Worm (Caenorhabditis elegans): Measurements from ENCODE around the gene Y39G8B.10.
A peak's percentile ranks its signal among the peaks of the same experiment; 100 is the strongest.

Y39G8B.10 gene

DNA sequence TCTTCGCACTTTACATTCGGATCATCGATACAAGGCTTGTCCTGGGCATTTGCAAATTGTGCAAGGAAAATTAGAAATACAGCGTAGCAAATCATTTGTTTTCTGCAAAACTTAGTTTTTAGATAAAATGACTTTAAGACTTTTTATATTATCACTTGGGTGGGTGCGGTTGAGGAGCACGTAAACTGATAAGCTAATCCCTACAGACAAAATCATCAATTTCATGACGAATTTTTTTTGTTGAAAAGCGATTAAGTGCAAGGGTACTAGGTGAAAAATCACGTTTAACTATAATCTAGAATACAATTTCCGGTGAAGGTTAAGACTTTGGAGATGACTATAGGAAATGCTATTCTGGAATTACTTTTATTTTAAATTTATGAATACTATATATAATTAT lies 14.6 kb upstream of the Y39G8B.10 start, which contains the start of gene F01D5.1:
TSS of gene F01D5.1 (minus strand) at position 105 of the 400 bp plus-strand sequence.
- TF ChIP-seq nhr-237 (tag; optimal IDR thresholded peaks at IDR 0.05) (no peak), elt-1 (tag; optimal IDR thresholded peaks at IDR 0.05; ENCODE audit: borderline replicate concordance, insufficient read depth) (no peak), tbx-8 (GFP tag; optimal IDR thresholded peaks at IDR 0.05) (no peak), mab-5 (tag; optimal IDR thresholded peaks at IDR 0.05) (no peak), mls-2 (tag; optimal IDR thresholded peaks at IDR 0.05) (no peak), lin-13 (tag; optimal IDR thresholded peaks at IDR 0.05) (no peak)

DNA sequence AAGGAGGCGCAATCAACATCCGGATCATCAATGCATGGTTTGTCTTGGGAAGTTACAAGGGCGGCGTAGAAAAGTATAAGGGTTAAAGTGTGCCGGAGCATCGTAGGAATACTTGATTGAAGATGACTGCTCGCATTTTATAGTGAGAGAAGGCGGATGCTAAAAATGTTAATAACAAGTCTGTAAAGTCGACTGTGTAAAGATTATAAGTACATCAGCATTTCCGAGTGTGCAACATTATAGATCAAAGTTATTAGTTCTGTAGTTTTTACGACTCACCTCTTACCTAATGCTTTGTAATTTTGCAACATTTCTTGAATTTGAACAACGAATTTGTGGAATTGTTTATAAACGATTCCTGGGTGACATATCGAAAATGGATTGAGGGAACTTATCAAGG lies 12.0 kb upstream of the Y39G8B.10 start, which contains the start of gene Y39G8B.7:
TSS of gene Y39G8B.7 (minus strand) at position 101 of the 400 bp plus-strand sequence.
- TF ChIP-seq nhr-76 (tag; optimal IDR thresholded peaks at IDR 0.05) (no peak), flh-1 (GFP tag; optimal IDR thresholded peaks at IDR 0.05) (no peak), unc-39 (tag; optimal IDR thresholded peaks at IDR 0.05) (no peak), mep-1 (tag; optimal IDR thresholded peaks at IDR 0.05) (no peak), nhr-28 (tag; optimal IDR thresholded peaks at IDR 0.05) (no peak), lsy-2 (tag; optimal IDR thresholded peaks at IDR 0.05) (no peak), snpc-4 (tag; optimal IDR thresholded peaks at IDR 0.05) (no peak), elt-1 (tag; optimal IDR thresholded peaks at IDR 0.05; ENCODE audit: borderline replicate concordance, insufficient read depth) (no peak), drap-1 (GFP tag; optimal IDR thresholded peaks at IDR 0.05) (no peak), nhr-12 (tag; optimal IDR thresholded peaks at IDR 0.05) (no peak)

DNA sequence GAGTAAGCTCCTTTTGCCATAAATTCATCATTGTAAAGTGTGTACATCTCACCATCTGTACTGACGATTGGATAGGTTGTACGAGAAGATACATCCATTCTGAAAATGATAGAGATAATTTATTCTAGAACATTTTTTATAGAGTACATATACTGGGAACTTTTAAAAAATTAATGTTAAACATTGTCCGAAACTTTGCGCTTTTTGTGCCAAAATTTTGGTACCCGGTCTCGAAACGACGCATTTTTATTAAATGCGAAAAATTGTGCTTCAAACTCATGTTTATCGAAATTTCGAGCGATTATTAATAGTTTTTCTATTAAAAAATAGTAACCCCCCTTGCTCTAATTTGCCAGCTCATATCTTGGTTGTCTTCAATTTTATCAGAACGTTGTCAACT lies 8.8 kb upstream of the Y39G8B.10 start, which contains the start of gene Y39G8B.5:
TSS of gene Y39G8B.5 (minus strand) at position 101 of the 400 bp plus-strand sequence.
- no peak for TF ChIP-seq zip-8 (tag; optimal IDR thresholded peaks at IDR 0.05)
- TF ChIP-seq snpc-4 (tag; optimal IDR thresholded peaks at IDR 0.05), result no peak
- TF ChIP-seq lin-32 (GFP tag; optimal IDR thresholded peaks at IDR 0.05), result no peak
- TF ChIP-seq ztf-11 (tag; optimal IDR thresholded peaks at IDR 0.05), result no peak
- no peak for TF ChIP-seq unc-39 (tag; optimal IDR thresholded peaks at IDR 0.05)
- no peak for TF ChIP-seq blmp-1 (tag; optimal IDR thresholded peaks at IDR 0.05)
- TF ChIP-seq elt-3 (tag; optimal IDR thresholded peaks at IDR 0.05), result no peak
- TF ChIP-seq unc-62 (GFP tag; optimal IDR thresholded peaks at IDR 0.05), result no peak
- no peak for TF ChIP-seq ceh-43 (GFP tag; optimal IDR thresholded peaks at IDR 0.05)
- no peak for TF ChIP-seq unc-120 (tag; optimal IDR thresholded peaks at IDR 0.05; ENCODE audit: poor library complexity, severe bottlenecking)
- TF ChIP-seq sptf-1 (tag; optimal IDR thresholded peaks at IDR 0.05), result no peak
- no peak for TF ChIP-seq nhr-12 (tag; optimal IDR thresholded peaks at IDR 0.05)

DNA sequence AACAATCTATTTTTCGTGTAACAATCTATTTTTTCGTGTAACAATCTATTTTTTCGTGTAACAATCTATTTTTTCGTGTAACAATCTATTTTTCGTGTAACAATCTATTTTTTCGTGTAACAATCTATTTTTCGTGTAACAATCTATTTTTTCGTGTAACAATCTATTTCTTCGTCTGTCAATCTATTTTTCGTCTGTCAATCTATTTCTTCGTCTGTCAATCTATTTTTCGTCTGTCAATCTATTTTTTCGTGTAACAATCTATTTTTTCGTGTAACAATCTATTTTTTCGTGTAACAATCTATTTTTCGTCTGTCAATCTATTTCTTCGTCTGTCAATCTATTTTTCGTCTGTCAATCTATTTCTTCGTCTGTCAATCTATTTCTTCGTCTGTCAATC lies 3.1 kb upstream of the Y39G8B.10 start:
- TF ChIP-seq sptf-1 (tag; optimal IDR thresholded peaks at IDR 0.05), result peak; percentile 55
- TF ChIP-seq tbx-8 (GFP tag; optimal IDR thresholded peaks at IDR 0.05), result peak; percentile 35
- TF ChIP-seq mls-2 (tag; optimal IDR thresholded peaks at IDR 0.05), result peak; percentile 54

DNA sequence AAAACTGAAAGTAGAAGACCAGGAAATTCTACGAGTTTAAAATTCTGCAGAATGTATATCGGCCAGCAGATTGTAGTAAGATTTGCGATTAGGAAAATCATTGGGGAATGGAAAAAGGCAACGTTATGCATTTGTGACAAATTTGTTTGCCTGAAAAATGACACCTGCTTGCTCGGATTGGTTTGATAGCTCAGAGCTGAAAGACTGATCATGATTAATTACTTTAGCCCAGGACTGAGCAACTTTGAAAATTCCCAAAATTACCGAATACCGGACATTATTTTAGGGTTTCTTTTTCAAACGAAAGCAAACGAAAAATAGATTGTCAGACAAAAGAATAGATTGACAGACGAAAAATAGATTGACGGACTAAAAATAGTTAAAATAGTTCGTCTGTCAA lies 1.6 kb upstream of the Y39G8B.10 start, which contains the start of gene sre-47:
TSS of gene sre-47 (minus strand) at position 101 of the 400 bp plus-strand sequence.
- no peak for TF ChIP-seq unc-39 (tag; optimal IDR thresholded peaks at IDR 0.05)
- no peak for TF ChIP-seq flh-1 (GFP tag; optimal IDR thresholded peaks at IDR 0.05)
- no peak for TF ChIP-seq nhr-28 (tag; optimal IDR thresholded peaks at IDR 0.05)
- TF ChIP-seq ces-1 (GFP tag; optimal IDR thresholded peaks at IDR 0.05), result no peak
- no peak for TF ChIP-seq lin-32 (GFP tag; optimal IDR thresholded peaks at IDR 0.05)
- TF ChIP-seq nhr-2 (tag; optimal IDR thresholded peaks at IDR 0.05), result no peak
- no peak for TF ChIP-seq mep-1 (tag; optimal IDR thresholded peaks at IDR 0.05)
- no peak for TF ChIP-seq lsy-2 (tag; optimal IDR thresholded peaks at IDR 0.05)
- TF ChIP-seq drap-1 (GFP tag; optimal IDR thresholded peaks at IDR 0.05), result no peak
- TF ChIP-seq unc-120 (tag; optimal IDR thresholded peaks at IDR 0.05; ENCODE audit: poor library complexity, severe bottlenecking), result no peak

DNA sequence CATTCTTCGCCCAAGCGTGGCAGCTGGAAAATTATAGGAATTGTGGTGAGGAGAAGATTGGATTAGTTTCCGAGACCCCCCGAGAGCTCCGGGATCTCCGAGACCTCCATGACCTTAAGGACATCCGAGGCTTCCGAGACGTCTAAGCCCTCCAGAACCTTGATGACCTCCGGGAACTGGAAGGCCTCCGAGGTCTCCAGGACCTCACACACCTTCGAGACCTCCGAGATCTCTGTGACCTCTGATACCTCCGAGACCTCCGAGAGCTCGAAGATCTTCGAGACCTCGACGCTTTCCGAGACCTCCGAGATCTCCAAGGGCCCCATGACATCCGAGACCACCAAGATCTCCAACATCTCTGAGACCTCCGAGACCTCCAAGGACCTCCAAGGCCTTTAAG lies 668 bp downstream of the Y39G8B.10 start:
- no peak for TF ChIP-seq ztf-11 (tag; optimal IDR thresholded peaks at IDR 0.05)
- no peak for TF ChIP-seq cnd-1 (tag; optimal IDR thresholded peaks at IDR 0.05)
- TF ChIP-seq bed-3 (GFP tag; optimal IDR thresholded peaks at IDR 0.05), result no peak
- no peak for TF ChIP-seq ceh-43 (GFP tag; optimal IDR thresholded peaks at IDR 0.05)
- TF ChIP-seq ceh-39 (tag; optimal IDR thresholded peaks at IDR 0.05), result no peak
- TF ChIP-seq unc-62 (GFP tag; optimal IDR thresholded peaks at IDR 0.05), result no peak
- TF ChIP-seq sem-2 (GFP tag; optimal IDR thresholded peaks at IDR 0.05), result no peak
- no peak for TF ChIP-seq blmp-1 (tag; optimal IDR thresholded peaks at IDR 0.05)
- TF ChIP-seq unc-39 (tag; optimal IDR thresholded peaks at IDR 0.05), result no peak
- TF ChIP-seq ham-2 (GFP tag; optimal IDR thresholded peaks at IDR 0.05), result no peak
- no peak for TF ChIP-seq unc-120 (tag; optimal IDR thresholded peaks at IDR 0.05; ENCODE audit: poor library complexity, severe bottlenecking)
- no peak for TF ChIP-seq ceh-83 (GFP tag; optimal IDR thresholded peaks at IDR 0.05)
- no peak for TF ChIP-seq nhr-76 (tag; optimal IDR thresholded peaks at IDR 0.05)
- TF ChIP-seq nhr-28 (tag; optimal IDR thresholded peaks at IDR 0.05), result no peak
- no peak for TF ChIP-seq drap-1 (GFP tag; optimal IDR thresholded peaks at IDR 0.05)

Measured in whole organism, mixed stage, embryonic.